Fruit fly (Drosophila melanogaster) S2 (cell line): Measurements from ENCODE around the gene CG31268.

ENCODE experiments used
- CG8478 ChIP-seq: fragments of >200 bp; optimal IDR thresholded peaks from 2 replicates; lab custom pipeline; 2018
- CTCF ChIP-seq, 2 experiments: fragments of >200 bp; optimal IDR thresholded peaks; 2 replicates each; lab custom pipeline; 2018

DNA sequence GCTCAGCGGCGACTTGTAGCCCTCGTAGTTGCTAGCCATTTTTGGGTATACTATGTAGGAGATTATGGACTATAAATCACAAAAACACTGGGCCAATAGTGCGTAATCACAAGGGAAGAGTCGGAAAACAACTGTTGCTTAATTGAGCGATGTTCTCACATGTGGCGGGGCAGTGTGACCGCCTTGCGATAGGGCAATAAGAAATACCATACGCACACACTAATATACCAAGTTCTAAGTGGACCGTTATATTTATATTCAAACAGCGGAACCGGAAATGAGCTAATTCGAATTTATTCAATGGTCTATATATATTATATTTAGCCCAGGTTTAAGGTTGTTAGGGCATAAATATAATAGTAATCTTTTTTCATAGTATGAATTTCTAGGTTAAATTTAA, 10.6 kb upstream of the CG31268 start, which contains the start of gene Adsl:
- TF ChIP-seq CG8478 (lab: Kevin White, UChicago), result no peak
- no peak for TF ChIP-seq CTCF (optimal IDR thresholded peaks at IDR 0.05; lab: Kevin White, UChicago)
